Fruit fly (Drosophila melanogaster) whole organism, prepupa: Measurements from ENCODE around the gene dpp.

Source experiments
- Blimp-1 ChIP-seq: fragments of 200-800 bp; sonication (Bioruptor generic); optimal IDR thresholded peaks from 3 replicates; lab custom pipeline; 2017; ENCODE audit warnings: missing biosample characterization, missing genetic modification characterization, mild to moderate bottlenecking, moderate library complexity, missing genetic modification reagents
- CG10631 ChIP-seq: fragments of 200-800 bp; sonication (Bioruptor generic); optimal IDR thresholded peaks from 2 replicates; lab custom pipeline; 2016; ENCODE audit warnings: missing biosample characterization, missing genetic modification characterization
- CG10669 ChIP-seq: fragments of 200-800 bp; sonication (Bioruptor generic); optimal IDR thresholded peaks from 3 replicates; lab custom pipeline; 2018; ENCODE audit warnings: missing biosample characterization, mild to moderate bottlenecking, missing genetic modification characterization, moderate library complexity
- CG11294 ChIP-seq: fragments of 200-800 bp; sonication (Bioruptor generic); IDR thresholded peaks from 2 replicates; pipeline ENCODE4 v1.3.6; 2022; ENCODE audit warnings: missing biosample characterization, missing genetic modification characterization
- CG11762 ChIP-seq: fragments of 200-800 bp; sonication (Bioruptor generic); optimal IDR thresholded peaks from 3 replicates; lab custom pipeline; 2016; ENCODE audit warnings: missing biosample characterization, missing genetic modification characterization; ENCODE audit not compliant: insufficient read depth
- CG1621 ChIP-seq: fragments of 200-800 bp; sonication (Bioruptor generic); optimal IDR thresholded peaks from 3 replicates; lab custom pipeline; 2018; ENCODE audit warnings: missing biosample characterization, mild to moderate bottlenecking, missing genetic modification characterization
- CG31627 ChIP-seq: fragments of 200-800 bp; sonication (Bioruptor generic); optimal IDR thresholded peaks from 3 replicates; lab custom pipeline; 2016; ENCODE audit warnings: missing biosample characterization, missing genetic modification characterization
- CG3919 ChIP-seq: fragments of 200-800 bp; sonication (Bioruptor generic); optimal IDR thresholded peaks from 3 replicates; lab custom pipeline; 2016; ENCODE audit warnings: missing biosample characterization, missing genetic modification characterization
- CG6163 ChIP-seq: fragments of 200-800 bp; sonication (Bioruptor generic); IDR thresholded peaks from 3 replicates; pipeline ENCODE4 v1.3.6; 2022; ENCODE audit warnings: missing biosample characterization, missing genetic modification characterization
- CG6276 ChIP-seq: fragments of 200-800 bp; sonication (Bioruptor generic); optimal IDR thresholded peaks from 2 replicates; lab custom pipeline; 2017; ENCODE audit warnings: missing biosample characterization, mild to moderate bottlenecking, missing genetic modification characterization
- CG6792 ChIP-seq: fragments of 200-800 bp; sonication (Bioruptor generic); optimal IDR thresholded peaks from 3 replicates; lab custom pipeline; 2016; ENCODE audit warnings: missing biosample characterization, missing genetic modification characterization
- CG6808 ChIP-seq: fragments of 200-800 bp; sonication (Bioruptor generic); optimal IDR thresholded peaks from 3 replicates; lab custom pipeline; 2017; ENCODE audit warnings: missing biosample characterization, missing genetic modification characterization, mild to moderate bottlenecking, moderate library complexity, missing genetic modification reagents
- CG8119 ChIP-seq: fragments of 200-800 bp; sonication (Bioruptor generic); IDR thresholded peaks from 3 replicates; pipeline ENCODE4 v1.3.6; 2022; ENCODE audit warnings: missing biosample characterization, missing genetic modification characterization
- CG8632 ChIP-seq: fragments of 200-800 bp; sonication (Bioruptor generic); optimal IDR thresholded peaks from 3 replicates; lab custom pipeline; 2016; ENCODE audit warnings: missing biosample characterization, missing genetic modification characterization
- CG9139 ChIP-seq: fragments of 200-800 bp; sonication (Bioruptor generic); optimal IDR thresholded peaks from 3 replicates; lab custom pipeline; 2017; ENCODE audit warnings: missing biosample characterization, mild to moderate bottlenecking, missing genetic modification characterization
- Eip75B ChIP-seq: fragments of 200-800 bp; sonication (Bioruptor generic); optimal IDR thresholded peaks from 3 replicates; lab custom pipeline; 2016; ENCODE audit warnings: missing biosample characterization, missing genetic modification characterization
- Eip78C ChIP-seq: fragments of 200-800 bp; sonication (Bioruptor generic); peaks from one replicate; lab custom pipeline; 2016; ENCODE audit warnings: missing biosample characterization, missing genetic modification characterization
- Eip93F ChIP-seq: fragments of 200-800 bp; sonication (Bioruptor generic); optimal IDR thresholded peaks from 2 replicates; lab custom pipeline; 2016; ENCODE audit warnings: missing biosample characterization, mild to moderate bottlenecking, missing genetic modification characterization
- Ets96B ChIP-seq: fragments of 200-800 bp; optimal IDR thresholded peaks from 2 replicates; lab custom pipeline; 2019; ENCODE audit warnings: missing biosample characterization, mild to moderate bottlenecking, missing genetic modification characterization, moderate library complexity
- Gug ChIP-seq: fragments of 200-800 bp; sonication (Bioruptor generic); IDR thresholded peaks from 2 replicates; pipeline ENCODE4 v1.3.6; 2022; ENCODE audit warnings: missing biosample characterization, missing genetic modification characterization
- Hr38 ChIP-seq: sonication (Bioruptor generic); optimal IDR thresholded peaks from 2 replicates; lab custom pipeline; 2016; ENCODE audit warnings: missing biosample characterization, missing genetic modification characterization
- Hr4 ChIP-seq: fragments of 200-800 bp; sonication (Bioruptor generic); optimal IDR thresholded peaks from 3 replicates; lab custom pipeline; 2016; ENCODE audit warnings: missing biosample characterization, missing genetic modification characterization
- Lpt ChIP-seq: fragments of 200-800 bp; sonication (Bioruptor generic); optimal IDR thresholded peaks from 3 replicates; lab custom pipeline; 2016; ENCODE audit warnings: missing biosample characterization, missing genetic modification characterization
- Met ChIP-seq: fragments of 200-800 bp; sonication (Bioruptor generic); optimal IDR thresholded peaks from 3 replicates; lab custom pipeline; 2016; ENCODE audit warnings: missing biosample characterization, missing genetic modification characterization
- Sox102F ChIP-seq: fragments of 200-800 bp; sonication (Bioruptor generic); optimal IDR thresholded peaks from 2 replicates; lab custom pipeline; 2016; ENCODE audit warnings: missing biosample characterization, mild to moderate bottlenecking, missing genetic modification characterization
- acj6 ChIP-seq: fragments of 200-800 bp; sonication (Bioruptor generic); optimal IDR thresholded peaks from 3 replicates; lab custom pipeline; 2016; ENCODE audit warnings: missing biosample characterization, missing genetic modification characterization
- dac ChIP-seq: fragments of 200-800 bp; sonication (Bioruptor generic); optimal IDR thresholded peaks from 2 replicates; lab custom pipeline; 2017; ENCODE audit warnings: missing biosample characterization, mild to moderate bottlenecking, missing genetic modification characterization
- eg ChIP-seq: fragments of 200-800 bp; sonication (Bioruptor generic); IDR thresholded peaks from 3 replicates; pipeline ENCODE4 v1.3.6; 2022; ENCODE audit warnings: missing biosample characterization, missing genetic modification characterization
- esn ChIP-seq: fragments of 200-800 bp; sonication (Bioruptor generic); optimal IDR thresholded peaks from 2 replicates; lab custom pipeline; 2016; ENCODE audit warnings: missing biosample characterization, mild to moderate bottlenecking, missing genetic modification characterization, moderate library complexity
- fd85E ChIP-seq: fragments of 200-800 bp; sonication (Bioruptor generic); optimal IDR thresholded peaks from 3 replicates; lab custom pipeline; 2016; ENCODE audit warnings: missing biosample characterization, missing genetic modification characterization
- lz ChIP-seq: fragments of 200-800 bp; sonication (Bioruptor generic); optimal IDR thresholded peaks from 3 replicates; lab custom pipeline; 2016; ENCODE audit warnings: missing biosample characterization, missing genetic modification characterization
- pdm3 ChIP-seq: fragments of 200-800 bp; sonication (Bioruptor generic); optimal IDR thresholded peaks from 3 replicates; lab custom pipeline; 2016; ENCODE audit warnings: missing biosample characterization, missing genetic modification characterization
- spab ChIP-seq: fragments of 200-800 bp; sonication (Bioruptor generic); optimal IDR thresholded peaks from 2 replicates; lab custom pipeline; 2017; ENCODE audit warnings: missing biosample characterization, mild to moderate bottlenecking, missing genetic modification characterization, missing genetic modification reagents
- ss ChIP-seq, 2 experiments: fragments of 200-800 bp; sonication (Bioruptor generic); optimal IDR thresholded peaks; 2 replicates in 1 of 2; 3 replicates in 1 of 2; lab custom pipeline; 2017 to 2018; ENCODE audit warnings: mild to moderate bottlenecking in 2 of 2, missing biosample characterization in 2 of 2, missing genetic modification characterization in 2 of 2, moderate library complexity in 1 of 2
- svp ChIP-seq: fragments of 200-800 bp; sonication (Bioruptor generic); peaks from one replicate; lab custom pipeline; 2016; ENCODE audit warnings: missing biosample characterization, missing genetic modification characterization

The dpp gene

dm6 chr2L:2450723-2451379, 22.7 kb downstream of the dpp start (continued):
- TF ChIP-seq Blimp-1 (GFP tag; lab: Kevin White, UChicago) (no peak), acj6 (no peak), CG11294 (no peak), Sox102F (GFP tag; lab: Kevin White, UChicago) (no peak), Met (GFP tag; lab: Kevin White, UChicago) (no peak), fd85E (GFP tag; lab: Kevin White, UChicago) (no peak), CG9139 (GFP tag; lab: Kevin White, UChicago) (no peak), Hr38 (no peak), CG6792 (GFP tag; lab: Kevin White, UChicago) (no peak), CG6276 (no peak), pdm3 (GFP tag; lab: Kevin White, UChicago) (no peak), eg (GFP tag; lab: Robert Waterston, UW) (0 out of 3 replicates have a peak, but pooled peaks have one; percentile 10), Ets96B (tag; lab: Kevin White, UChicago) (no peak), lz (GFP tag; lab: Kevin White, UChicago) (no peak), CG6808 (no peak)

dm6 chr2L:2453818-2454217, 25.6 kb downstream of the dpp start:
- TF ChIP-seq CG6276 (no peak), CG10669 (GFP tag; lab: Kevin White, UChicago) (no peak), Hr4 (GFP tag; lab: Kevin White, UChicago) (no peak), Gug (GFP tag; lab: Robert Waterston, UW) (no peak), Eip93F (GFP tag; lab: Kevin White, UChicago) (no peak), esn (no peak), CG8632 (no peak), dac (GFP tag; lab: Kevin White, UChicago) (no peak), ss (GFP tag; optimal IDR thresholded peaks at IDR 0.05; lab: Kevin White, UChicago) (no peak), CG31627 (no peak), Met (GFP tag; lab: Kevin White, UChicago) (no peak), CG8119 (no peak), Eip75B (no peak), Lpt (GFP tag; lab: Kevin White, UChicago) (no peak)

dm6 chr2L:2454644-2455043, 26.5 kb downstream of the dpp start:
- TF ChIP-seq Met (GFP tag; lab: Kevin White, UChicago), result no peak
- peak; percentile 15 for TF ChIP-seq CG1621 (tag; lab: Kevin White, UChicago)
- 0 out of 3 replicates have a peak, but pooled peaks have one; percentile 29 for TF ChIP-seq CG6163 (GFP tag; lab: Robert Waterston, UW)
- peak; percentile 59 for TF ChIP-seq Eip78C
- no peak for TF ChIP-seq spab
- TF ChIP-seq eg (GFP tag; lab: Robert Waterston, UW), result 0 out of 3 replicates have a peak, but pooled peaks have one; percentile 8
- no peak for TF ChIP-seq Hr38
- peak in 1 of 2 experiments; percentile 24 for TF ChIP-seq ss (GFP tag; optimal IDR thresholded peaks at IDR 0.05; lab: Kevin White, UChicago)
- TF ChIP-seq svp (GFP tag; lab: Kevin White, UChicago), result peak; percentile 1
- 0 out of 3 replicates have a peak, but pooled peaks have one; percentile 22 for TF ChIP-seq CG8119
- TF ChIP-seq CG11294, result no peak

- TF ChIP-seq CG9139 (GFP tag; lab: Kevin White, UChicago) (no peak), CG10631 (no peak), CG11762 (GFP tag; lab: Kevin White, UChicago) (no peak), dac (GFP tag; lab: Kevin White, UChicago) (no peak), Hr4 (GFP tag; lab: Kevin White, UChicago) (no peak), acj6 (no peak), CG3919 (no peak)
These were observed 28.6 kb downstream of the dpp start for dm6 chr2L:2456516-2457392.
